Worm (Caenorhabditis elegans): Measurements from ENCODE around the gene grl-1.

DNA sequence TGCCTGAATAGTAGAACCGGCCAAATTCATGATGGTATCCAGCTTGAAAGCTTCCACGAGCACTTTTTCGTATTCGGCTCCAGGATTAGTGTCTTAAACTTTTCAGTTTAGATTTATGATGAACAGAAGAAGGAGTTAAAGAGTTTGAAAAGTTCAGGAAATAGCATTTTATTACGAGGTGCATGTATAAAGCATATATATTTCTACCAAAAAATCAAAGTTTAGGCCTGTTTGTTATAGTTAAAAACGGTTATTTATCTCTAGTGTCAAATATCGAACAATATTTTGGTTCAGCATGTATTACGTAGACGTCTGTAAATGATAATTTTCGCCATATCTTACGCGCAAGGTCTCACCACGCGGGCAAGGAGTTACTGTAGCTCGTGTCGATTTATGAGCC, 47.7 kb upstream of the grl-1 start, which contains the start of gene klc-2:
- TF ChIP-seq ceh-9 (tag; optimal IDR thresholded peaks at IDR 0.05) (no peak), ceh-28 (tag; optimal IDR thresholded peaks at IDR 0.05) (no peak), jun-1 (tag; optimal IDR thresholded peaks at IDR 0.05) (no peak), daf-12 (tag; optimal IDR thresholded peaks at IDR 0.05) (no peak), egl-27 (tag; optimal IDR thresholded peaks at IDR 0.05) (no peak), elt-3 (tag; optimal IDR thresholded peaks at IDR 0.05) (no peak), elt-2 (tag; optimal IDR thresholded peaks at IDR 0.05) (no peak), tbx-2 (tag; optimal IDR thresholded peaks at IDR 0.05) (no peak)

Measured in whole organism, L3 larva.